Fruit fly (Drosophila melanogaster): Measurements from ENCODE around the gene CG14689.

CG14689 gene

dm6 chr3R:10680825-10681681 is 30.0 kb downstream of the CG14689 start, which contains the start of gene Phyhd1 (continued):
- TF ChIP-seq Side (GFP tag; optimal IDR thresholded peaks at IDR 0.05) = peak; percentile 95
- peak; percentile 90 for TF ChIP-seq Vsx1 (GFP tag; optimal IDR thresholded peaks at IDR 0.05)
- TF ChIP-seq CG13775 (GFP tag; optimal IDR thresholded peaks at IDR 0.05) = peak; percentile 89
- TF ChIP-seq run (tag; optimal IDR thresholded peaks at IDR 0.05) = peak; percentile 95
- TF ChIP-seq CoRest (tag; optimal IDR thresholded peaks at IDR 0.05) = peak; percentile 94
- TF ChIP-seq CG34376 (GFP tag; optimal IDR thresholded peaks at IDR 0.05) = peak; percentile 87
- TF ChIP-seq Blimp-1 (GFP tag; optimal IDR thresholded peaks at IDR 0.05) = peak; percentile 93
- TF ChIP-seq CG17186 (GFP tag; optimal IDR thresholded peaks at IDR 0.05) = peak; percentile 73
- peak; percentile 48 for TF ChIP-seq kni (GFP tag; optimal IDR thresholded peaks at IDR 0.05)
- TF ChIP-seq GATAe (GFP tag; conservative IDR thresholded peaks at IDR 0.05) = peak; percentile 87
- peak; percentile 97 for TF ChIP-seq Max (GFP tag; optimal IDR thresholded peaks at IDR 0.05)
- TF ChIP-seq CG2889 (GFP tag; IDR thresholded peaks at IDR 0.05) = peak; percentile 89
- TF ChIP-seq klu (GFP tag; IDR thresholded peaks at IDR 0.05) = peak; percentile 89
- TF ChIP-seq CG18011 (GFP tag; optimal IDR thresholded peaks at IDR 0.05) = peak; percentile 82
- peak; percentile 89 for TF ChIP-seq caup (GFP tag; optimal IDR thresholded peaks at IDR 0.05; ENCODE audit: severe bottlenecking)
- peak; percentile 89 for TF ChIP-seq Oaz (GFP tag; IDR thresholded peaks at IDR 0.05)
- TF ChIP-seq CG9797 (GFP tag; optimal IDR thresholded peaks at IDR 0.05) = peak; percentile 21
- 0 out of 2 replicates have a peak, but pooled peaks have one; percentile 6 for TF ChIP-seq Dref (GFP tag; IDR thresholded peaks at IDR 0.05)
- peak; percentile 91 for TF ChIP-seq CG18619 (GFP tag; optimal IDR thresholded peaks at IDR 0.05)
- TF ChIP-seq row (GFP tag; IDR thresholded peaks at IDR 0.05) = peak; percentile 99
- TF ChIP-seq insv (GFP tag; optimal IDR thresholded peaks at IDR 0.05) = peak; percentile 14 to 34
- peak; percentile 85 for TF ChIP-seq CG13123 (GFP tag; optimal IDR thresholded peaks at IDR 0.05)
- peak; percentile 95 for TF ChIP-seq phol (tag; optimal IDR thresholded peaks at IDR 0.05)
- TF ChIP-seq CG15073 (GFP tag; optimal IDR thresholded peaks at IDR 0.05) = peak; percentile 75
- TF ChIP-seq nerfin-1 (tag; optimal IDR thresholded peaks at IDR 0.05) = peak; percentile 81
- TF ChIP-seq Dll (GFP tag; IDR thresholded peaks at IDR 0.05; ENCODE audit: partially characterized antibody) = no peak
- TF ChIP-seq sr (GFP tag; IDR thresholded peaks at IDR 0.05) = peak; percentile 58; the same call in 2 of the 3 replicates
- peak; percentile 95 for TF ChIP-seq zfh2 (GFP tag; optimal IDR thresholded peaks at IDR 0.05)
- TF ChIP-seq gem (tag; optimal IDR thresholded peaks at IDR 0.05) = peak; percentile 99
- peak; percentile 98 for TF ChIP-seq twi (tag; optimal IDR thresholded peaks at IDR 0.05)
- peak; percentile 91 for TF ChIP-seq CG32772 (GFP tag; IDR thresholded peaks at IDR 0.05)
- TF ChIP-seq HmgZ (tag; optimal IDR thresholded peaks at IDR 0.05) = peak; percentile 96
- TF ChIP-seq inv (GFP tag; IDR thresholded peaks at IDR 0.05; ENCODE audit: partially characterized antibody) = no peak
- peak; percentile 97 for TF ChIP-seq fd96Cb (tag; optimal IDR thresholded peaks at IDR 0.05)
- peak; percentile 62 for TF ChIP-seq CG2116 (GFP tag; optimal IDR thresholded peaks at IDR 0.05)
- peak; percentile 87 for TF ChIP-seq ewg (GFP tag; optimal IDR thresholded peaks at IDR 0.05)
- peak; percentile 90 for TF ChIP-seq cato (GFP tag; optimal IDR thresholded peaks at IDR 0.05; ENCODE audit: borderline replicate concordance)
- peak; percentile 76 for TF ChIP-seq CG17612 (GFP tag; IDR thresholded peaks at IDR 0.05)
- no peak for TF ChIP-seq CG17912 (GFP tag; optimal IDR thresholded peaks at IDR 0.05)
- TF ChIP-seq CG1792 (GFP tag; optimal IDR thresholded peaks at IDR 0.05) = peak; percentile 93
- TF ChIP-seq CG11560 (tag; IDR thresholded peaks at IDR 0.05) = peak; percentile 82
- peak; percentile 95 for TF ChIP-seq Ptx1 (GFP tag; IDR thresholded peaks at IDR 0.05)
- peak; percentile 91 for TF ChIP-seq CG12236 (GFP tag; optimal IDR thresholded peaks at IDR 0.05)
- TF ChIP-seq mirr (GFP tag; optimal IDR thresholded peaks at IDR 0.05) = peak; percentile 52
- TF ChIP-seq lov (optimal IDR thresholded peaks at IDR 0.05) = no peak
- TF ChIP-seq lov (GFP tag; IDR thresholded peaks at IDR 0.05) = peak; percentile 81; the same call in 2 of the 3 replicates
- TF ChIP-seq CG13296 (GFP tag; optimal IDR thresholded peaks at IDR 0.05) = peak; percentile 83
- peak; percentile 94 for TF ChIP-seq CG2875 (GFP tag; optimal IDR thresholded peaks at IDR 0.05)

Data from whole organism, embryonic.